Worm (Caenorhabditis elegans) whole organism, mixed stage, embryonic: ENCODE measurements around the gene snf-10.

ENCODE experiments used
- blmp-1 ChIP-seq: fragments of 150-350 bp; optimal IDR thresholded peaks from 2 replicates; lab custom pipeline; 2014; ENCODE audit warnings: missing biosample characterization, missing genetic modification characterization
- ceh-43 ChIP-seq: fragments of 200-800 bp; sonication (Bioruptor generic); optimal IDR thresholded peaks from 2 replicates; lab custom pipeline; 2018; ENCODE audit warnings: mild to moderate bottlenecking, missing genetic modification characterization, moderate library complexity, missing compliant biosample characterization
- ces-1 ChIP-seq: fragments of 150-350 bp; optimal IDR thresholded peaks from 2 replicates; lab custom pipeline; 2014; ENCODE audit warnings: missing biosample characterization, missing genetic modification reagents, missing genetic modification characterization
- elt-1 ChIP-seq: sonication (generic microtip); optimal IDR thresholded peaks from 2 replicates; lab custom pipeline; 2017; ENCODE audit warnings: missing genetic modification characterization, mild to moderate bottlenecking, missing compliant biosample characterization, antibody characterized with exemption, moderate library complexity, borderline replicate concordance; ENCODE audit not compliant: insufficient read depth
- lsy-2 ChIP-seq: fragments of 150-350 bp; optimal IDR thresholded peaks from 2 replicates; lab custom pipeline; 2014; ENCODE audit warnings: missing biosample characterization, missing genetic modification characterization
- mep-1 ChIP-seq: fragments of 150-350 bp; optimal IDR thresholded peaks from 2 replicates; lab custom pipeline; 2017; ENCODE audit warnings: missing biosample characterization, missing genetic modification reagents, missing genetic modification characterization, inconsistent platforms
- nhr-12 ChIP-seq: fragments of 150-350 bp; optimal IDR thresholded peaks from 2 replicates; lab custom pipeline; 2014; ENCODE audit warnings: missing biosample characterization, missing genetic modification characterization
- nhr-237 ChIP-seq: fragments of 150-350 bp; optimal IDR thresholded peaks from 2 replicates; lab custom pipeline; 2014; ENCODE audit warnings: missing biosample characterization, missing genetic modification characterization
- nhr-28 ChIP-seq: fragments of 150-350 bp; optimal IDR thresholded peaks from 2 replicates; lab custom pipeline; 2014; ENCODE audit warnings: missing biosample characterization, missing genetic modification characterization
- nhr-76 ChIP-seq: sonication (generic microtip); optimal IDR thresholded peaks from 2 replicates; lab custom pipeline; 2017; ENCODE audit warnings: missing biosample characterization, missing genetic modification characterization
- pha-4 ChIP-seq: fragments of 150-350 bp; optimal IDR thresholded peaks from 2 replicates; lab custom pipeline; 2018; ENCODE audit warnings: missing biosample characterization, missing genetic modification reagents, missing genetic modification characterization
- sptf-1 ChIP-seq: sonication (generic microtip); optimal IDR thresholded peaks from 2 replicates; lab custom pipeline; 2017; ENCODE audit warnings: mild to moderate bottlenecking, missing genetic modification characterization, moderate library complexity, missing compliant biosample characterization
- unc-62 ChIP-seq: fragments of 150-350 bp; optimal IDR thresholded peaks from 2 replicates; lab custom pipeline; 2014; ENCODE audit warnings: missing biosample characterization, missing genetic modification reagents, missing genetic modification characterization
- ztf-11 ChIP-seq: fragments of 150-350 bp; optimal IDR thresholded peaks from 2 replicates; lab custom pipeline; 2014; ENCODE audit warnings: missing biosample characterization, missing genetic modification characterization

ce11 chrV:10428608-10429007, 12.0 kb downstream of the snf-10 start, which contains the start of gene tag-314:
- TF ChIP-seq blmp-1 = no peak
- TF ChIP-seq ceh-43 = no peak
- no peak for TF ChIP-seq ztf-11
- no peak for TF ChIP-seq mep-1 (tag; lab: Kevin White, UChicago)
- TF ChIP-seq sptf-1 (tag; lab: Kevin White, UChicago) = no peak
- no peak for TF ChIP-seq nhr-76 (tag; lab: Kevin White, UChicago)
- TF ChIP-seq nhr-12 (tag; lab: Kevin White, UChicago) = no peak
- TF ChIP-seq ces-1 (GFP tag; lab: Kevin White, UChicago) = no peak
- no peak for TF ChIP-seq nhr-237 (tag; lab: Kevin White, UChicago)
- TF ChIP-seq lsy-2 (tag; lab: Kevin White, UChicago) = no peak
- TF ChIP-seq nhr-28 (tag; lab: Kevin White, UChicago) = no peak
- TF ChIP-seq unc-62 = no peak
- no peak for TF ChIP-seq pha-4 (tag; lab: Kevin White, UChicago)
- TF ChIP-seq elt-1 = no peak
